Worm (Caenorhabditis elegans): ENCODE measurements around the gene T05C12.8.

The T05C12.8 gene

DNA sequence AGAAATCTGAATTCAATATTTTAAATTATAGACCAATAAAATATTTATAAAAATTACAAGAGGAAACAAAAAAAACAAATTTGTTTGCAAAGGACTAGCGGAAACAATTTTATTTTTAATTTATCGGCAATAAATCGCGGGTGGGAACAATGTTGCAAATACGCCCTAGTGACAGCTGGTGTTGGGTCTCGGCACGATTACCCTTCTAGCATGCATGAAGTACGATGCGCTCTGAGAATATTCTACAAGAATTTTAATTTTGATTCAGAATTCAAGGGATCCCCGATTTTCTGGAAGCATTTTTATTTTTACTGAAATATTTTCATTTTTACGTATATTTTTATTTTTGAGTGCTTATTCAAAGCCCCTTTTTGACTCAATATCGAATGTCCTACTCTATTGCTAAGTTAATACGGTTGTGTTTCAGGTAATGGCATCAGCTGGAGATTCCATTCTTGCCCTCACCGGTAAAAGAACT, 5.3 kb downstream of the T05C12.8 start, which contains the start of the genes mig-5 and cct-1 (continued):
- peak; percentile 60 for TF ChIP-seq hlh-8 (tag; optimal IDR thresholded peaks at IDR 0.05)
- no peak for TF ChIP-seq ceh-30 (tag; optimal IDR thresholded peaks at IDR 0.05)
- TF ChIP-seq T23F11.4 (GFP tag; optimal IDR thresholded peaks at IDR 0.05), result no peak
- TF ChIP-seq odd-2 (tag; optimal IDR thresholded peaks at IDR 0.05), result no peak
- TF ChIP-seq ceh-18 (tag; optimal IDR thresholded peaks at IDR 0.05), result peak; percentile 92
- TF ChIP-seq tbx-2 (tag; optimal IDR thresholded peaks at IDR 0.05), result peak; percentile 69
- peak; percentile 80 for TF ChIP-seq ceh-14 (tag; optimal IDR thresholded peaks at IDR 0.05)
- no peak for TF ChIP-seq fkh-10 (GFP tag; optimal IDR thresholded peaks at IDR 0.05)
- peak; percentile 59 for TF ChIP-seq elt-2 (tag; optimal IDR thresholded peaks at IDR 0.05)
- no peak for TF ChIP-seq ttx-3 (tag; optimal IDR thresholded peaks at IDR 0.05)
- no peak for TF ChIP-seq ceh-6 (GFP tag; optimal IDR thresholded peaks at IDR 0.05)
- TF ChIP-seq C08G9.2 (tag; optimal IDR thresholded peaks at IDR 0.05), result no peak
- no peak for TF ChIP-seq gmeb-2 (tag; optimal IDR thresholded peaks at IDR 0.05)
- no peak for TF ChIP-seq K02D7.2 (tag; optimal IDR thresholded peaks at IDR 0.05)
- TF ChIP-seq pat-9 (tag; optimal IDR thresholded peaks at IDR 0.05), result no peak
- TF ChIP-seq hlh-13 (GFP tag; optimal IDR thresholded peaks at IDR 0.05), result no peak
- no peak for TF ChIP-seq pros-1 (tag; optimal IDR thresholded peaks at IDR 0.05)
- no peak for TF ChIP-seq syd-9 (tag; optimal IDR thresholded peaks at IDR 0.05)
- TF ChIP-seq nhr-232 (tag; optimal IDR thresholded peaks at IDR 0.05), result no peak

DNA sequence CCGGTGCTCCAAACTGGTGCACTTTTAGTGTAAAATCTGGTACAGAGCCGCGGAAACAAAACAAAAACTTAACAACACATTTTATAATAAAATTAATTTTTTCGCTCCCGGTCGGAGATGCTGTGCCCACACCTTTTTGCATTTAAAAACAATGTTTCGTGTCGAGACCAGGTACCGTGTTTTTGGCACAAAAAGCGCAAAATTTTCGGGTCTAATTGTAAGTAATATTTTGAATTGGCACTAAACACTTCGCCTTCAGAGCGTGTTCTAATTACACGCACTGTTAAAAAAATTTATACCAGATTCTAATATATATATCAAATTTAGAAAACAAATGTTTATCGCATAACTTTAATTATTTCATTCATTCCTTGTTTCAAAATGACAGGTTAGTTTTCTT, 8.9 kb downstream of the T05C12.8 start, which contains the start of gene dylt-3:
Gene dylt-3 (plus strand): TSS at position 301 of the 400 bp plus-strand sequence.
- no peak for TF ChIP-seq lin-11 (tag; optimal IDR thresholded peaks at IDR 0.05)
- no peak for TF ChIP-seq Y22D7AL.16 (tag; optimal IDR thresholded peaks at IDR 0.05)
- TF ChIP-seq elt-2 (tag; optimal IDR thresholded peaks at IDR 0.05), result no peak
- no peak for TF ChIP-seq ceh-24 (tag; optimal IDR thresholded peaks at IDR 0.05)
- TF ChIP-seq C08G9.2 (tag; optimal IDR thresholded peaks at IDR 0.05), result no peak
- no peak for TF ChIP-seq ztf-16 (tag; optimal IDR thresholded peaks at IDR 0.05)
- TF ChIP-seq nhr-232 (tag; optimal IDR thresholded peaks at IDR 0.05), result no peak
- TF ChIP-seq unc-42 (tag; optimal IDR thresholded peaks at IDR 0.05), result no peak
- TF ChIP-seq syd-9 (tag; optimal IDR thresholded peaks at IDR 0.05), result no peak

DNA sequence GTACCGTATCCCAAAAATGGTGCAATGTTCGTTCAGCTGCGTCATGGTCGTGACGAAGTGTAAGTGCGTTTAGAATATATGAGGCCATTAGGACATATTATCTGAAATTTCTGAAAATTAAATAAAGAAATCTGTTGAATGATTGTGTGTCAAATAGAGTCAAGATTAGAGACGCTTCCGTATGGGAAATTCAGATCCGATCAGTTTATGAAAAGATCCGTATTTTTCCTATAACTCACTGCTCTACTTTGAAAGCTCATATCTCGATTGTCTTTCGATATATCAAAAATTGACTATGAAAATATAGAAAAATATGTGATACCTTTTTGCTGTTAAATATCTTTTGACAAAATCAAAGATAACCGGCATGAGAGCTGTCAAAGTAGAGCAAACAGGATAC, 10.1 kb downstream of the T05C12.8 start, which contains the start of gene T05C12.4:
Gene T05C12.4 (minus strand): TSS at position 101 of the 400 bp plus-strand sequence.
- TF ChIP-seq K02D7.2 (tag; optimal IDR thresholded peaks at IDR 0.05), result no peak
- TF ChIP-seq tbx-7 (tag; optimal IDR thresholded peaks at IDR 0.05), result no peak
- TF ChIP-seq pat-9 (tag; optimal IDR thresholded peaks at IDR 0.05), result no peak
- no peak for TF ChIP-seq lin-11 (tag; optimal IDR thresholded peaks at IDR 0.05)
- no peak for TF ChIP-seq hlh-8 (tag; optimal IDR thresholded peaks at IDR 0.05)
- TF ChIP-seq ceh-31 (tag; optimal IDR thresholded peaks at IDR 0.05), result no peak
- TF ChIP-seq T23F11.4 (GFP tag; optimal IDR thresholded peaks at IDR 0.05), result no peak
- no peak for TF ChIP-seq eyg-1 (tag; optimal IDR thresholded peaks at IDR 0.05)
- no peak for TF ChIP-seq pha-4 (tag; optimal IDR thresholded peaks at IDR 0.05)
- no peak for TF ChIP-seq ceh-30 (tag; optimal IDR thresholded peaks at IDR 0.05)
- no peak for TF ChIP-seq pax-1 (tag; optimal IDR thresholded peaks at IDR 0.05)
- no peak for TF ChIP-seq unc-55 (GFP tag; optimal IDR thresholded peaks at IDR 0.05)
- TF ChIP-seq ceh-2 (tag; optimal IDR thresholded peaks at IDR 0.05), result no peak
- no peak for TF ChIP-seq unc-3 (GFP tag; conservative IDR thresholded peaks at IDR 0.05)
- TF ChIP-seq unc-3 (tag; optimal IDR thresholded peaks at IDR 0.05), result no peak
- TF ChIP-seq nhr-232 (tag; optimal IDR thresholded peaks at IDR 0.05), result no peak
- no peak for TF ChIP-seq hlh-13 (GFP tag; optimal IDR thresholded peaks at IDR 0.05)
- no peak for TF ChIP-seq dve-1 (tag; optimal IDR thresholded peaks at IDR 0.05)
- no peak for TF ChIP-seq ceh-48 (tag; optimal IDR thresholded peaks at IDR 0.05)

DNA sequence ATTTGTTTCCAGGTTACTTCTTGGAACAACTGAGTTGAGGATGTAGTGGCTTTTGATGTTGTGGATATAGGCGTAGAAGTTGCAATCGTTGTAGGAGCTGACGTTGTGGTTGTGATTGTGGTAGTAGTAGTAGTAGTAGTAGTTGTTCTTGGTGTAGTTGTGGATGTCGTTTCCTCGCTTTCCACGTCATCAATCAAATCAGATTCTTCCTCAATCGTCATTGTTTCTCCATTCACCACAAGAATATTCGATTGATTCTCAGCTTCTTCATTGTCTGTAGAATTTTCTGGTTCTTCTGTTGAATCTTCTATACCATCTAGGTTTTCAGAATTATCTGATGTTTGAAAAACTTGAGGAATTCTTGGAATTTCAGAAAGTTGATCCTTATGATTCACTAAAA, 11.7 kb downstream of the T05C12.8 start:
- TF ChIP-seq nfya-1 (tag; optimal IDR thresholded peaks at IDR 0.05), result no peak
- TF ChIP-seq ceh-14 (tag; optimal IDR thresholded peaks at IDR 0.05), result no peak
- TF ChIP-seq ahr-1 (tag; optimal IDR thresholded peaks at IDR 0.05), result no peak
- no peak for TF ChIP-seq pax-1 (tag; optimal IDR thresholded peaks at IDR 0.05)
- no peak for TF ChIP-seq npax-4 (tag; optimal IDR thresholded peaks at IDR 0.05)
